Fruit fly (Drosophila melanogaster): ENCODE data around the gene CG42507.
A peak's percentile ranks its signal among the peaks of the same experiment; 100 is the strongest.

Gene CG42507

DNA sequence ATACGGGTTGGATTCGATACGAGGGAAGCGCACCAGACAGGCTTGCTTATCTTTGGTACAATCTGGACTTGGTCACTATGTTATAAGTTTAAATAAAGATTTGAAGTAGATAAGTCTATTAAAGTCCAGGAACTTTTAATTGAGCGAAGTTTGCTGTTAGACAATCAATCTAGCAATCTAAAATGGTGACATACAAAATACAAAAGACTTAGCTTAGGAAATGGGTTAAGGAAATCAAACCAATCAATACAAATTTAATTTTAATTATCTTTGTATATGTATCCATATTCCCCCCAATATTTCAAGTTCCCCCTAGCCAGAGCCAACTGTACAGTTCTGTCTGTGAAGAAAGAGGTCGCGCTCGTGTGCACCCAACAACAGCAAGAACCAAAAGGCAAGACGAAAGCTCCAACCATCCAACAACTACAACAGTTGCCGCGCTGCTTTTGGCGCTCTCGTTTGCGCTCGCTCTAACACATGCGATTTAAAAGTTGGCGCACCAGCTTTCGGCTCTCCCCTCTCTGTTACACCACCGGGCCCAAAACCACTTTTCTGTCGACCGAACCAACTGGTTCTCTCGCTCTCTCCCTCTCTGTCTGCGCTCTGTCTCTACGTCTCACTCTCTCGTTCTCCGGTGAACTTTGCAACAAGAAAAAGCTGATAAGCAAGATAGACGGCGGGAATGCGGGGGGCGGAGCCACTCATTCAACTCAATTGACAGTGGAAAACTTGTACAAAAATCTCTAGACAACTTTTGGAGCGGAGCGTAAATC lies 1.6 kb downstream of the CG42507 start (continued):
- TF ChIP-seq Mio (GFP tag; optimal IDR thresholded peaks at IDR 0.05) (peak; percentile 21), CG32264 (GFP tag; optimal IDR thresholded peaks at IDR 0.05) (peak; percentile 16)

DNA sequence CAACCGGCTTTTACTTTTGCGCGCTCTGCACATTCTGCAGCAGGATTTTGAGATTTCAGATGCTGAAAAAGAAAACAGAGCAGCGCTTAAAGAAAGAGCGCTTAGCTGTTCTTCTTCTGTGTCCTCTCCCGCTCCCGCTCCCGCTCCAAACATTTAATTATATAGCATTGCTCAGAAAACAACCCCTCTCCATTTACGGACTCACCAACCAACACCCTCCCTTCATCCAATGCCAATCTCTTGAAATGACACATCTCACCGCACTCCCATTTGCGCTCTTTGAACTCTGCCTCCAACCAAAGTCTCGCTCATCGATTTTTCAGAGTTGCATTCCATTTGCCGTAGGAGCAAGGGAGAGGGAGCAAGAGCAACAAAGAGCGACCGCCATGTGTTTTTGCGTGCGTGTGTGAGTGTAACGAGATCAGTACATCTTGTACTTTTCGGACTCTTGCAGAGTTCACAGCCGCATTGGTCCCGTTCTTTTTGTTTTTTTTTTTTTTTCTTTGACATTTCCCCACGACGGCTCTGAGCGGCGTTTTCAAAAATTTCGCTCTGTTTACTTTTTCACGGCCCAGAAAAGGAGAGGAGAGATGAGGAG lies 2.6 kb downstream of the CG42507 start:
- TF ChIP-seq Vsx2 (GFP tag; optimal IDR thresholded peaks at IDR 0.05; ENCODE audit: partially characterized antibody) (peak; percentile 86), CG9705 (GFP tag; optimal IDR thresholded peaks at IDR 0.05) (no peak), h (GFP tag; optimal IDR thresholded peaks at IDR 0.05) (peak; percentile 77), CrebA (GFP tag; optimal IDR thresholded peaks at IDR 0.05; ENCODE audit: borderline replicate concordance) (peak; percentile 80), Dif (GFP tag; optimal IDR thresholded peaks at IDR 0.05; ENCODE audit: partially characterized antibody) (peak; percentile 89), Mio (GFP tag; optimal IDR thresholded peaks at IDR 0.05) (no peak), Hr78 (GFP tag; optimal IDR thresholded peaks at IDR 0.05) (no peak), dsf (GFP tag; optimal IDR thresholded peaks at IDR 0.05; ENCODE audit: borderline replicate concordance) (no peak), ey (GFP tag; optimal IDR thresholded peaks at IDR 0.05) (no peak), sage (GFP tag; optimal IDR thresholded peaks at IDR 0.05) (no peak), Jra (GFP tag; optimal IDR thresholded peaks at IDR 0.05) (peak; percentile 64), br (GFP tag; optimal IDR thresholded peaks at IDR 0.05) (peak; percentile 65), Dfd (GFP tag; optimal IDR thresholded peaks at IDR 0.05) (no peak), GATAd (GFP tag; optimal IDR thresholded peaks at IDR 0.05) (no peak), tai (GFP tag; optimal IDR thresholded peaks at IDR 0.05) (no peak), HLH106 (tag; optimal IDR thresholded peaks at IDR 0.05) (no peak), rgr (GFP tag; optimal IDR thresholded peaks at IDR 0.05) (no peak), sv (GFP tag; optimal IDR thresholded peaks at IDR 0.05) (no peak), N (GFP tag; optimal IDR thresholded peaks at IDR 0.05) (no peak), Hr83 (GFP tag; optimal IDR thresholded peaks at IDR 0.05; ENCODE audit: poor library complexity, severe bottlenecking) (peak; percentile 66), fru (GFP tag; optimal IDR thresholded peaks at IDR 0.05) (peak; percentile 59), Rel (GFP tag; optimal IDR thresholded peaks at IDR 0.05) (peak; percentile 92), Rel (tag; optimal IDR thresholded peaks at IDR 0.05) (no peak), dl (GFP tag; optimal IDR thresholded peaks at IDR 0.05; ENCODE audit: insufficient read depth in 1 of 2, partially characterized antibody in 2 of 2) (peak; percentile 39 to 83), OdsH (GFP tag; optimal IDR thresholded peaks at IDR 0.05) (no peak), CG32264 (GFP tag; optimal IDR thresholded peaks at IDR 0.05) (peak; percentile 55), Sp1 (GFP tag; optimal IDR thresholded peaks at IDR 0.05) (no peak), Abd-B (GFP tag; optimal IDR thresholded peaks at IDR 0.05) (no peak), foxo (GFP tag; optimal IDR thresholded peaks at IDR 0.05) (no peak), usp (GFP tag; optimal IDR thresholded peaks at IDR 0.05) (no peak), Hnf4 (GFP tag; optimal IDR thresholded peaks at IDR 0.05) (peak; percentile 71), pan (optimal IDR thresholded peaks at IDR 0.05) (no peak), brk (GFP tag; optimal IDR thresholded peaks at IDR 0.05) (peak; percentile 36), dmrt93B (GFP tag; optimal IDR thresholded peaks at IDR 0.05) (no peak), lola (GFP tag; optimal IDR thresholded peaks at IDR 0.05) (no peak), jim (GFP tag; optimal IDR thresholded peaks at IDR 0.05) (peak; percentile 52), psq (GFP tag; optimal IDR thresholded peaks at IDR 0.05) (no peak), Myc (optimal IDR thresholded peaks at IDR 0.05) (no peak), woc (GFP tag; optimal IDR thresholded peaks at IDR 0.05) (no peak)
